Worm (Caenorhabditis elegans) whole organism, young adult: Measurements from ENCODE around the gene rocf-1.
A peak's percentile ranks its signal among the peaks of the same experiment; 100 is the strongest.

Source experiments
- B0035.1 ChIP-seq: sonication (generic microtip); optimal IDR thresholded peaks from 2 replicates; lab custom pipeline; 2016; ENCODE audit warnings: missing genetic modification characterization, mild to moderate bottlenecking, missing compliant biosample characterization, missing genotype, missing genetic modification reagents
- C17E4.6 ChIP-seq: fragments of 200-800 bp; sonication (Bioruptor generic); IDR thresholded peaks from 2 replicates; pipeline ENCODE4 v1.3.6; 2022; ENCODE audit warnings: missing genetic modification reagents, missing genetic modification characterization, missing compliant biosample characterization
- F39B2.1 ChIP-seq: fragments of 200-800 bp; sonication (Bioruptor generic); IDR thresholded peaks from 2 replicates; pipeline ENCODE4 v1.3.6; 2022; ENCODE audit warnings: missing genetic modification reagents, missing genetic modification characterization, missing compliant biosample characterization
- F57A8.1 ChIP-seq: fragments of 200-800 bp; sonication (Bioruptor generic); optimal IDR thresholded peaks from 2 replicates; lab custom pipeline; 2018; ENCODE audit warnings: mild to moderate bottlenecking, missing genetic modification characterization, moderate library complexity, missing compliant biosample characterization
- ZK185.1 ChIP-seq: sonication (generic microtip); optimal IDR thresholded peaks from 2 replicates; lab custom pipeline; 2016; ENCODE audit warnings: mild to moderate bottlenecking, missing genetic modification characterization, missing compliant biosample characterization; ENCODE audit not compliant: poor library complexity, severe bottlenecking
- aptf-2 ChIP-seq: fragments of 200-800 bp; sonication (Bioruptor generic); conservative IDR thresholded peaks from 2 replicates; pipeline ENCODE4 v1.3.6; 2022; ENCODE audit warnings: missing genetic modification reagents, missing genetic modification characterization, missing compliant biosample characterization
- attf-5 ChIP-seq: fragments of 200-800 bp; sonication (Bioruptor generic); optimal IDR thresholded peaks from 2 replicates; lab custom pipeline; 2018; ENCODE audit warnings: mild to moderate bottlenecking, missing genetic modification characterization, missing compliant biosample characterization
- bed-2 ChIP-seq: fragments of 200-800 bp; sonication (Bioruptor generic); IDR thresholded peaks from 2 replicates; pipeline ENCODE4 v1.3.6; 2022; ENCODE audit warnings: missing genetic modification reagents, missing genetic modification characterization, missing compliant biosample characterization
- cebp-1 ChIP-seq, 2 experiments: fragments of 200-800 bp in 1 of 2; sonication (Bioruptor generic) in 1 of 2; sonication (generic microtip) in 1 of 2; IDR thresholded peaks in 1 of 2; optimal IDR thresholded peaks in 1 of 2; 2 replicates each; pipeline versions ENCODE4 v1.3.6 to Lab custom; 2017 to 2022; ENCODE audit warnings: missing compliant biosample characterization in 2 of 2, missing genetic modification characterization in 2 of 2, mild to moderate bottlenecking in 1 of 2, missing genetic modification reagents in 1 of 2, moderate library complexity in 1 of 2
- cebp-2 ChIP-seq: fragments of 200-800 bp; sonication (Bioruptor generic); IDR thresholded peaks from 2 replicates; pipeline ENCODE4 v1.3.6; 2022; ENCODE audit warnings: missing genetic modification characterization, missing compliant biosample characterization
- ceh-58 ChIP-seq: fragments of 200-800 bp; sonication (Bioruptor generic); IDR thresholded peaks from 2 replicates; pipeline ENCODE4 v1.3.6; 2022; ENCODE audit warnings: missing genetic modification characterization, missing compliant biosample characterization
- dpl-1 ChIP-seq: fragments of 150-350 bp; optimal IDR thresholded peaks from 2 replicates; lab custom pipeline; 2014; ENCODE audit warnings: missing biosample characterization, missing genetic modification reagents, missing genetic modification characterization
- egl-18 ChIP-seq: fragments of 200-800 bp; sonication (Bioruptor generic); IDR thresholded peaks from 2 replicates; pipeline ENCODE4 v1.3.6; 2022; ENCODE audit warnings: missing genetic modification reagents, missing genetic modification characterization, missing compliant biosample characterization
- ets-4 ChIP-seq: fragments of 200-800 bp; sonication (Bioruptor generic); optimal IDR thresholded peaks from 2 replicates; lab custom pipeline; 2018; ENCODE audit warnings: mild to moderate bottlenecking, missing genetic modification characterization, missing compliant biosample characterization
- fkh-3 ChIP-seq: sonication (generic microtip); optimal IDR thresholded peaks from 2 replicates; lab custom pipeline; 2016; ENCODE audit warnings: mild to moderate bottlenecking, missing genetic modification characterization, missing compliant biosample characterization
- hlh-12 ChIP-seq: sonication (generic microtip); optimal IDR thresholded peaks from 2 replicates; lab custom pipeline; 2016; ENCODE audit warnings: missing genetic modification characterization, missing compliant biosample characterization
- hmg-1.2 ChIP-seq: fragments of 200-800 bp; sonication (Bioruptor generic); IDR thresholded peaks from 2 replicates; pipeline ENCODE4 v1.3.6; 2022; ENCODE audit warnings: missing genetic modification reagents, missing genetic modification characterization, missing compliant biosample characterization
- hmg-20 ChIP-seq: fragments of 200-800 bp; sonication (Bioruptor generic); IDR thresholded peaks from 2 replicates; pipeline ENCODE4 v1.3.6; 2022; ENCODE audit warnings: missing genetic modification reagents, missing genetic modification characterization, missing compliant biosample characterization
- hrde-1 ChIP-seq: sonication (generic microtip); optimal IDR thresholded peaks from 2 replicates; lab custom pipeline; 2016; ENCODE audit warnings: missing genetic modification characterization, mild to moderate bottlenecking, missing compliant biosample characterization, moderate library complexity, missing genotype, missing genetic modification reagents, borderline replicate concordance
- hsf-1 ChIP-seq: fragments of 200-800 bp; sonication (Bioruptor generic); IDR thresholded peaks from 2 replicates; pipeline ENCODE4 v1.3.6; 2022; ENCODE audit warnings: missing genetic modification reagents, missing genetic modification characterization, missing compliant biosample characterization
- lin-35 ChIP-seq, 3 experiments: fragments of 150-350 bp in 2 of 3; sonication (generic microtip) in 1 of 3; optimal IDR thresholded peaks; 2 replicates each; lab custom pipeline; 2014 to 2018; ENCODE audit warnings: missing biosample characterization in 3 of 3, missing genetic modification characterization in 3 of 3, missing genetic modification reagents in 3 of 3
- lir-1 ChIP-seq: fragments of 200-800 bp; sonication (Bioruptor generic); conservative IDR thresholded peaks from 2 replicates; pipeline ENCODE4 v1.3.6; 2022; ENCODE audit warnings: missing genetic modification reagents, missing genetic modification characterization, missing compliant biosample characterization
- madf-10 ChIP-seq: sonication (generic microtip); optimal IDR thresholded peaks from 2 replicates; lab custom pipeline; 2016; ENCODE audit warnings: mild to moderate bottlenecking, missing genetic modification characterization, missing compliant biosample characterization
- madf-8 ChIP-seq: fragments of 200-800 bp; sonication (Bioruptor generic); conservative IDR thresholded peaks from 2 replicates; pipeline ENCODE4 v1.3.6; 2022; ENCODE audit warnings: missing genetic modification reagents, missing genetic modification characterization, missing compliant biosample characterization
- mcd-1 ChIP-seq: fragments of 200-800 bp; sonication (Bioruptor generic); IDR thresholded peaks from 2 replicates; pipeline ENCODE4 v1.3.6; 2022; ENCODE audit warnings: missing genetic modification reagents, missing genetic modification characterization, missing compliant biosample characterization
- mes-4 ChIP-seq: sonication (generic microtip); optimal IDR thresholded peaks from 2 replicates; lab custom pipeline; 2016; ENCODE audit warnings: missing genotype, missing genetic modification characterization, missing compliant biosample characterization
- nhr-120 ChIP-seq: fragments of 200-800 bp; sonication (Bioruptor generic); IDR thresholded peaks from 2 replicates; pipeline ENCODE4 v1.3.6; 2022; ENCODE audit warnings: missing genetic modification characterization, missing compliant biosample characterization
- nhr-80 ChIP-seq: sonication (generic microtip); optimal IDR thresholded peaks from 2 replicates; lab custom pipeline; 2016; ENCODE audit warnings: missing genetic modification characterization, missing compliant biosample characterization
- nhr-90 ChIP-seq: sonication (generic microtip); optimal IDR thresholded peaks from 2 replicates; lab custom pipeline; 2016; ENCODE audit warnings: missing genotype, mild to moderate bottlenecking, missing genetic modification characterization, missing compliant biosample characterization
- pbrm-1 ChIP-seq: fragments of 200-800 bp; sonication (Bioruptor generic); IDR thresholded peaks from 2 replicates; pipeline ENCODE4 v1.3.6; 2022; ENCODE audit warnings: missing genetic modification reagents, missing genetic modification characterization, missing compliant biosample characterization
- snpc-1.3 ChIP-seq: sonication (generic microtip); optimal IDR thresholded peaks from 2 replicates; lab custom pipeline; 2017; ENCODE audit warnings: missing genetic modification characterization, mild to moderate bottlenecking, missing compliant biosample characterization, antibody characterized with exemption, moderate library complexity, missing genotype, missing genetic modification reagents; ENCODE audit not compliant: insufficient read depth
- zfh-2 ChIP-seq: fragments of 200-800 bp; sonication (Bioruptor generic); conservative IDR thresholded peaks from 2 replicates; pipeline ENCODE4 v1.3.6; 2022; ENCODE audit warnings: missing genetic modification reagents, missing genetic modification characterization, missing compliant biosample characterization
- ztf-26 ChIP-seq: sonication (generic microtip); optimal IDR thresholded peaks from 2 replicates; lab custom pipeline; 2017; ENCODE audit warnings: missing genetic modification characterization, missing compliant biosample characterization
- ztf-6 ChIP-seq: fragments of 200-800 bp; sonication (Bioruptor generic); IDR thresholded peaks from 2 replicates; pipeline ENCODE4 v1.3.6; 2022; ENCODE audit warnings: missing genetic modification reagents, missing genetic modification characterization, missing compliant biosample characterization

The rocf-1 gene

ce11 chrV:15436133-15436532 lies 28.2 kb downstream of the rocf-1 start:
- no peak for TF ChIP-seq bed-2
- TF ChIP-seq ztf-26: no peak
- TF ChIP-seq mcd-1 (GFP tag; lab: Robert Waterston, UW): no peak
- TF ChIP-seq cebp-1 (GFP tag; IDR thresholded peaks at IDR 0.05; lab: Robert Waterston, UW): no peak
- no peak for TF ChIP-seq cebp-1 (tag; optimal IDR thresholded peaks at IDR 0.05; lab: Kevin White, UChicago)
- TF ChIP-seq snpc-1.3 (tag; lab: Kevin White, UChicago): no peak
- peak; percentile 84 for TF ChIP-seq nhr-80

ce11 chrV:15434647-15435046 lies 29.7 kb downstream of the rocf-1 start:
- TF ChIP-seq B0035.1 (tag; lab: Kevin White, UChicago): no peak
- no peak for TF ChIP-seq hmg-20 (GFP tag; lab: Robert Waterston, UW)
- TF ChIP-seq fkh-3 (tag; lab: Kevin White, UChicago): no peak
- no peak for TF ChIP-seq hrde-1 (tag; lab: Kevin White, UChicago)
- no peak for TF ChIP-seq madf-10
- no peak for TF ChIP-seq F39B2.1 (GFP tag; lab: Robert Waterston, UW)
- no peak for TF ChIP-seq hlh-12
- TF ChIP-seq dpl-1: no peak
- TF ChIP-seq snpc-1.3 (tag; lab: Kevin White, UChicago): no peak
- no peak for TF ChIP-seq bed-2
- TF ChIP-seq ztf-6 (GFP tag; lab: Robert Waterston, UW): no peak
- TF ChIP-seq mes-4 (tag; lab: Kevin White, UChicago): no peak
- TF ChIP-seq F57A8.1 (GFP tag; lab: Kevin White, UChicago): no peak
- no peak for TF ChIP-seq pbrm-1 (GFP tag; lab: Robert Waterston, UW)
- TF ChIP-seq lir-1 (GFP tag; lab: Robert Waterston, UW): no peak
- no peak for TF ChIP-seq attf-5 (GFP tag; lab: Kevin White, UChicago)
- TF ChIP-seq lin-35 (GFP tag; optimal IDR thresholded peaks at IDR 0.05; lab: Kevin White, UChicago): no peak
- no peak for TF ChIP-seq ceh-58

ce11 chrV:15433654-15434053 lies 30.6 kb downstream of the rocf-1 start:
- TF ChIP-seq aptf-2 (GFP tag; lab: Robert Waterston, UW): peak; percentile 18; the same call in 1 of the 2 replicates
- TF ChIP-seq egl-18 (GFP tag; lab: Robert Waterston, UW): peak; percentile 72; the same call in 1 of the 2 replicates
- TF ChIP-seq hsf-1 (GFP tag; lab: Robert Waterston, UW): peak; percentile 35; the same call in 1 of the 2 replicates
- peak; percentile 38; the same call in 1 of the 2 replicates for TF ChIP-seq madf-8 (GFP tag; lab: Robert Waterston, UW)
- 0 out of 2 replicates have a peak, but pooled peaks have one; percentile 57 for TF ChIP-seq cebp-2
- TF ChIP-seq nhr-120 (GFP tag; lab: Robert Waterston, UW): peak; percentile 88; the same call in 1 of the 2 replicates
- TF ChIP-seq, all 124 proteins: peak for 6; not testable (repeated sequence) for 118

ce11 chrV:15432457-15432856 lies 31.8 kb downstream of the rocf-1 start, which contains the start of gene T26H5.8:
T26H5.8 (minus strand) TSS chrV:15432726.
- TF ChIP-seq nhr-90 (tag; lab: Kevin White, UChicago): no peak
- no peak for TF ChIP-seq hlh-12
- no peak for TF ChIP-seq zfh-2
- TF ChIP-seq ets-4: no peak
- no peak for TF ChIP-seq ZK185.1
- TF ChIP-seq hmg-1.2 (GFP tag; lab: Robert Waterston, UW): no peak
- no peak for TF ChIP-seq mcd-1 (GFP tag; lab: Robert Waterston, UW)
- TF ChIP-seq C17E4.6 (GFP tag; lab: Robert Waterston, UW): no peak
- TF ChIP-seq, all 124 proteins: peak for 0
